Worm (Caenorhabditis elegans) whole organism, L4 larva: ENCODE results near the gene K02H11.9.

Experiments
- F49E8.2 ChIP-seq: sonication (generic microtip); optimal IDR thresholded peaks from 2 replicates; lab custom pipeline; 2016; ENCODE audit warnings: missing compliant biosample characterization, mild to moderate bottlenecking, missing genetic modification characterization, borderline replicate concordance
- R02D3.7 ChIP-seq: fragments of 150-350 bp; sonication (generic microtip); optimal IDR thresholded peaks from 3 replicates; lab custom pipeline; 2014; ENCODE audit warnings: missing biosample characterization, missing genetic modification characterization
- arid-1 ChIP-seq: fragments of 200-800 bp; sonication (Bioruptor generic); conservative IDR thresholded peaks from 2 replicates; pipeline ENCODE4 v1.3.6; 2022; ENCODE audit warnings: missing genetic modification reagents, missing genetic modification characterization, missing compliant biosample characterization
- attf-4 ChIP-seq: sonication (generic microtip); optimal IDR thresholded peaks from 3 replicates; lab custom pipeline; 2017; ENCODE audit warnings: missing biosample characterization, missing genetic modification characterization
- ceh-20 ChIP-seq: fragments of 200-800 bp; sonication (Bioruptor generic); IDR thresholded peaks from 2 replicates; pipeline ENCODE4 v1.3.6; 2022; ENCODE audit warnings: missing genetic modification reagents, missing genetic modification characterization, missing compliant biosample characterization
- ceh-32 ChIP-seq: sonication (generic microtip); optimal IDR thresholded peaks from 2 replicates; lab custom pipeline; 2016; ENCODE audit warnings: mild to moderate bottlenecking, missing genetic modification characterization, missing compliant biosample characterization; ENCODE audit not compliant: poor library complexity
- ces-1 ChIP-seq: fragments of 150-350 bp; sonication (generic microtip); optimal IDR thresholded peaks from 4 replicates; lab custom pipeline; 2014; ENCODE audit warnings: missing biosample characterization, missing genetic modification reagents, missing genetic modification characterization
- ctbp-1 ChIP-seq: fragments of 200-800 bp; sonication (Bioruptor generic); IDR thresholded peaks from 2 replicates; pipeline ENCODE4 v1.3.6; 2022; ENCODE audit warnings: missing genetic modification reagents, missing genetic modification characterization, missing compliant biosample characterization
- daf-16 ChIP-seq, 3 experiments: sonication (generic microtip); optimal IDR thresholded peaks; 2 replicates each; lab custom pipeline; 2016 to 2017; ENCODE audit warnings: missing genetic modification characterization in 3 of 3, missing genetic modification reagents in 3 of 3, mild to moderate bottlenecking in 2 of 3, missing compliant biosample characterization in 2 of 3, missing biosample characterization in 1 of 3, moderate library complexity in 1 of 3
- dmd-6 ChIP-seq: fragments of 200-800 bp; sonication (Bioruptor generic); IDR thresholded peaks from 2 replicates; pipeline ENCODE4 v1.3.6; 2022; ENCODE audit warnings: missing genetic modification reagents, missing genetic modification characterization, missing compliant biosample characterization
- dmd-8 ChIP-seq: fragments of 200-800 bp; sonication (Bioruptor generic); IDR thresholded peaks from 2 replicates; pipeline ENCODE4 v1.3.6; 2022; ENCODE audit warnings: missing genetic modification characterization, missing compliant biosample characterization
- fkh-10 ChIP-seq: fragments of 150-350 bp; optimal IDR thresholded peaks from 2 replicates; lab custom pipeline; 2014; ENCODE audit warnings: missing biosample characterization, missing genetic modification reagents, missing genetic modification characterization
- gei-8 ChIP-seq: fragments of 200-800 bp; sonication (Bioruptor generic); optimal IDR thresholded peaks from 2 replicates; lab custom pipeline; 2018; ENCODE audit warnings: mild to moderate bottlenecking, missing genetic modification characterization, missing compliant biosample characterization
- hlh-11 ChIP-seq: fragments of 200-800 bp; sonication (Bioruptor generic); optimal IDR thresholded peaks from 2 replicates; lab custom pipeline; 2018; ENCODE audit warnings: mild to moderate bottlenecking, missing genetic modification characterization, missing compliant biosample characterization
- hlh-30 ChIP-seq: sonication (generic microtip); optimal IDR thresholded peaks from 2 replicates; lab custom pipeline; 2017; ENCODE audit warnings: antibody characterized with exemption, mild to moderate bottlenecking, missing genetic modification characterization, missing compliant biosample characterization; ENCODE audit not compliant: insufficient read depth
- lin-13 ChIP-seq: fragments of 150-350 bp; optimal IDR thresholded peaks from 2 replicates; lab custom pipeline; 2014; ENCODE audit warnings: missing biosample characterization, missing genetic modification reagents, missing genetic modification characterization
- madf-9 ChIP-seq: fragments of 200-800 bp; sonication (Bioruptor generic); conservative IDR thresholded peaks from 2 replicates; pipeline ENCODE4 v1.3.6; 2022; ENCODE audit warnings: missing genetic modification reagents, missing genetic modification characterization, missing compliant biosample characterization
- mdl-1 ChIP-seq, 2 experiments: fragments of 150-350 bp in 1 of 2; sonication (generic microtip) in 1 of 2; optimal IDR thresholded peaks; 2 replicates each; lab custom pipeline; 2014 to 2017; ENCODE audit warnings: missing biosample characterization in 2 of 2, missing genetic modification characterization in 2 of 2
- mxl-3 ChIP-seq: fragments of 200-800 bp; sonication (Bioruptor generic); optimal IDR thresholded peaks from 2 replicates; lab custom pipeline; 2018; ENCODE audit warnings: mild to moderate bottlenecking, missing genetic modification characterization, missing compliant biosample characterization
- nhr-11 ChIP-seq: fragments of 150-350 bp; optimal IDR thresholded peaks from 2 replicates; lab custom pipeline; 2014; ENCODE audit warnings: missing biosample characterization, missing genetic modification characterization
- nhr-237 ChIP-seq: sonication (generic microtip); optimal IDR thresholded peaks from 2 replicates; lab custom pipeline; 2017; ENCODE audit warnings: missing biosample characterization, missing genetic modification characterization
- nhr-41 ChIP-seq: fragments of 200-800 bp; sonication (Bioruptor generic); IDR thresholded peaks from 2 replicates; pipeline ENCODE4 v1.3.6; 2022; ENCODE audit warnings: missing genetic modification reagents, missing genetic modification characterization, missing compliant biosample characterization
- nhr-42 ChIP-seq: fragments of 200-800 bp; sonication (Bioruptor generic); IDR thresholded peaks from 2 replicates; pipeline ENCODE4 v1.3.6; 2022; ENCODE audit warnings: missing genetic modification characterization, missing compliant biosample characterization
- nhr-48 ChIP-seq: sonication (generic microtip); optimal IDR thresholded peaks from 2 replicates; lab custom pipeline; 2016; ENCODE audit warnings: mild to moderate bottlenecking, missing genetic modification characterization, missing compliant biosample characterization
- nhr-6 ChIP-seq: fragments of 150-350 bp; optimal IDR thresholded peaks from 2 replicates; lab custom pipeline; 2014; ENCODE audit warnings: missing biosample characterization, missing genetic modification characterization
- pqm-1 ChIP-seq: sonication (generic microtip); optimal IDR thresholded peaks from 2 replicates; lab custom pipeline; 2017; ENCODE audit warnings: missing biosample characterization, missing genetic modification characterization
- snpc-4 ChIP-seq: fragments of 150-350 bp; optimal IDR thresholded peaks from 2 replicates; lab custom pipeline; 2014; ENCODE audit warnings: missing biosample characterization, missing genetic modification characterization
- spr-1 ChIP-seq: sonication (generic microtip); optimal IDR thresholded peaks from 2 replicates; lab custom pipeline; 2016; ENCODE audit warnings: mild to moderate bottlenecking, missing genetic modification characterization, missing compliant biosample characterization
- spr-3 ChIP-seq: fragments of 200-800 bp; sonication (Bioruptor generic); optimal IDR thresholded peaks from 2 replicates; lab custom pipeline; 2018; ENCODE audit warnings: mild to moderate bottlenecking, missing genetic modification characterization, missing compliant biosample characterization
- unc-130 ChIP-seq: sonication (generic microtip); optimal IDR thresholded peaks from 2 replicates; lab custom pipeline; 2016; ENCODE audit warnings: missing genetic modification reagents, missing genetic modification characterization, missing compliant biosample characterization
- unc-62 ChIP-seq, 3 experiments: fragments of 150-350 bp in 1 of 3; sonication (generic microtip); optimal IDR thresholded peaks in 2 of 3; peaks in 1 of 3; 1 replicate in 1 of 3; 2 replicates in 2 of 3; lab custom pipeline; 2014 to 2017; ENCODE audit warnings: missing biosample characterization in 3 of 3, missing genetic modification characterization in 3 of 3, missing genetic modification reagents in 3 of 3, missing genotype in 1 of 3

The K02H11.9 gene

ce11 chrV:1491510-1491909 lies 45.4 kb downstream of the K02H11.9 start, which contains the start of gene C38C3.6:
C38C3.6 (minus strand) TSS chrV:1491610.
- TF ChIP-seq madf-9 (no peak), mxl-3 (no peak), dmd-6 (GFP tag; lab: Robert Waterston, UW) (no peak), unc-62 (GFP tag; optimal IDR thresholded peaks at IDR 0.05 in 1 of 2; lab: Kevin White, UChicago) (no peak), unc-62 (tag; optimal IDR thresholded peaks at IDR 0.05; lab: Kevin White, UChicago) (no peak), nhr-41 (GFP tag; lab: Robert Waterston, UW) (no peak), nhr-42 (GFP tag; lab: Robert Waterston, UW) (no peak), F49E8.2 (tag; lab: Kevin White, UChicago) (no peak), hlh-30 (tag; lab: Kevin White, UChicago) (no peak), ceh-20 (GFP tag; lab: Robert Waterston, UW) (no peak)

- no peak for TF ChIP-seq hlh-11 (tag; lab: Kevin White, UChicago)
- peak; percentile 16 for TF ChIP-seq nhr-11 (tag; lab: Kevin White, UChicago)
- TF ChIP-seq lin-13: no peak
These were observed 48.2 kb downstream of the K02H11.9 start for ce11 chrV:1488642-1489041.

ce11 chrV:1487262-1487661 lies 49.6 kb downstream of the K02H11.9 start:
- TF ChIP-seq attf-4 (tag; lab: Kevin White, UChicago) (no peak), ceh-32 (tag; lab: Kevin White, UChicago) (no peak), snpc-4 (tag; lab: Kevin White, UChicago) (no peak), gei-8 (GFP tag; lab: Kevin White, UChicago) (no peak), dmd-8 (GFP tag; lab: Robert Waterston, UW) (no peak), unc-130 (GFP tag; lab: Kevin White, UChicago) (no peak), spr-3 (GFP tag; lab: Kevin White, UChicago) (no peak), arid-1 (no peak), nhr-48 (no peak), unc-62 (GFP tag; optimal IDR thresholded peaks at IDR 0.05 in 1 of 2; lab: Kevin White, UChicago) (no peak), unc-62 (tag; optimal IDR thresholded peaks at IDR 0.05; lab: Kevin White, UChicago) (no peak), daf-16 (GFP tag; optimal IDR thresholded peaks at IDR 0.05; lab: Kevin White, UChicago) (no peak), daf-16 (tag; optimal IDR thresholded peaks at IDR 0.05; lab: Kevin White, UChicago) (no peak), mdl-1 (tag; optimal IDR thresholded peaks at IDR 0.05; lab: Kevin White, UChicago) (no peak), nhr-6 (no peak), R02D3.7 (no peak), lin-13 (no peak), pqm-1 (tag; lab: Kevin White, UChicago) (no peak)

- TF ChIP-seq ces-1 (GFP tag; lab: Kevin White, UChicago) (peak; percentile 52), fkh-10 (GFP tag; lab: Kevin White, UChicago) (peak; percentile 73), nhr-48 (no peak), ctbp-1 (no peak), nhr-237 (tag; lab: Kevin White, UChicago) (no peak), spr-1 (tag; lab: Kevin White, UChicago) (no peak)
These were observed 50.8 kb downstream of the K02H11.9 start for ce11 chrV:1486031-1486430.
